Worm (Caenorhabditis elegans) whole organism, young adult: ENCODE measurements around the gene clc-7.

Experiments
- B0035.1 ChIP-seq: sonication (generic microtip); optimal IDR thresholded peaks from 2 replicates; lab custom pipeline; 2016; ENCODE audit warnings: missing genetic modification characterization, mild to moderate bottlenecking, missing compliant biosample characterization, missing genotype, missing genetic modification reagents
- B0336.3 ChIP-seq: fragments of 200-800 bp; sonication (Bioruptor generic); IDR thresholded peaks from 2 replicates; pipeline ENCODE4 v1.3.6; 2022; ENCODE audit warnings: missing genetic modification characterization, missing compliant biosample characterization
- C17E4.6 ChIP-seq: fragments of 200-800 bp; sonication (Bioruptor generic); IDR thresholded peaks from 2 replicates; pipeline ENCODE4 v1.3.6; 2022; ENCODE audit warnings: missing genetic modification reagents, missing genetic modification characterization, missing compliant biosample characterization
- D2030.7 ChIP-seq: fragments of 200-800 bp; sonication (Bioruptor generic); IDR thresholded peaks from 2 replicates; pipeline ENCODE4 v1.3.6; 2022; ENCODE audit warnings: missing genetic modification reagents, missing genetic modification characterization, missing compliant biosample characterization
- F22D6.2 ChIP-seq: sonication (generic microtip); optimal IDR thresholded peaks from 2 replicates; lab custom pipeline; 2016; ENCODE audit warnings: mild to moderate bottlenecking, missing genetic modification characterization, missing compliant biosample characterization
- F23B12.7 ChIP-seq: sonication (generic microtip); optimal IDR thresholded peaks from 2 replicates; lab custom pipeline; 2017; ENCODE audit warnings: missing genetic modification characterization, mild to moderate bottlenecking, missing compliant biosample characterization, antibody characterized with exemption, moderate library complexity; ENCODE audit not compliant: insufficient read depth
- F33H1.4 ChIP-seq: fragments of 200-800 bp; sonication (Bioruptor generic); IDR thresholded peaks from 2 replicates; pipeline ENCODE4 v1.3.6; 2022; ENCODE audit warnings: missing genetic modification reagents, missing genetic modification characterization, missing compliant biosample characterization
- F37B4.10 ChIP-seq: fragments of 200-800 bp; sonication (Bioruptor generic); IDR thresholded peaks from 2 replicates; pipeline ENCODE4 v1.3.6; 2022; ENCODE audit warnings: missing genetic modification characterization, missing compliant biosample characterization
- F55B11.4 ChIP-seq: sonication (generic microtip); optimal IDR thresholded peaks from 2 replicates; lab custom pipeline; 2016; ENCODE audit warnings: missing compliant biosample characterization, missing genetic modification characterization, borderline replicate concordance; ENCODE audit not compliant: insufficient read depth
- F57C9.4 ChIP-seq: sonication (generic microtip); optimal IDR thresholded peaks from 2 replicates; lab custom pipeline; 2017; ENCODE audit warnings: mild to moderate bottlenecking, missing genetic modification characterization, missing compliant biosample characterization
- T26A5.8 ChIP-seq: sonication (generic microtip); optimal IDR thresholded peaks from 2 replicates; lab custom pipeline; 2016; ENCODE audit warnings: missing genetic modification characterization, missing compliant biosample characterization
- Y53G8AR.9 ChIP-seq: fragments of 200-800 bp; sonication (Bioruptor generic); conservative IDR thresholded peaks from 2 replicates; pipeline ENCODE4 v1.3.6; 2022; ENCODE audit warnings: missing genetic modification reagents, missing genetic modification characterization, missing compliant biosample characterization
- ZK185.1 ChIP-seq: sonication (generic microtip); optimal IDR thresholded peaks from 2 replicates; lab custom pipeline; 2016; ENCODE audit warnings: mild to moderate bottlenecking, missing genetic modification characterization, missing compliant biosample characterization; ENCODE audit not compliant: poor library complexity, severe bottlenecking
- aptf-3 ChIP-seq: fragments of 200-800 bp; sonication (Bioruptor generic); IDR thresholded peaks from 2 replicates; pipeline ENCODE4 v1.3.6; 2022; ENCODE audit warnings: missing genetic modification characterization, missing compliant biosample characterization
- attf-3 ChIP-seq: fragments of 200-800 bp; sonication (Bioruptor generic); conservative IDR thresholded peaks from 2 replicates; pipeline ENCODE4 v1.3.6; 2022; ENCODE audit warnings: missing genetic modification reagents, missing genetic modification characterization, missing compliant biosample characterization
- attf-5 ChIP-seq: fragments of 200-800 bp; sonication (Bioruptor generic); optimal IDR thresholded peaks from 2 replicates; lab custom pipeline; 2018; ENCODE audit warnings: mild to moderate bottlenecking, missing genetic modification characterization, missing compliant biosample characterization
- bed-1 ChIP-seq: fragments of 200-800 bp; sonication (Bioruptor generic); IDR thresholded peaks from 2 replicates; pipeline ENCODE4 v1.3.6; 2022; ENCODE audit warnings: missing genetic modification reagents, missing genetic modification characterization, missing compliant biosample characterization
- bed-2 ChIP-seq: fragments of 200-800 bp; sonication (Bioruptor generic); IDR thresholded peaks from 2 replicates; pipeline ENCODE4 v1.3.6; 2022; ENCODE audit warnings: missing genetic modification reagents, missing genetic modification characterization, missing compliant biosample characterization
- ccch-3 ChIP-seq: fragments of 200-800 bp; sonication (Bioruptor generic); optimal IDR thresholded peaks from 2 replicates; lab custom pipeline; 2018; ENCODE audit warnings: mild to moderate bottlenecking, missing genetic modification characterization, missing compliant biosample characterization
- ceh-100 ChIP-seq: fragments of 200-800 bp; sonication (Bioruptor generic); IDR thresholded peaks from 2 replicates; pipeline ENCODE4 v1.3.6; 2022; ENCODE audit warnings: missing genetic modification reagents, missing genetic modification characterization, missing compliant biosample characterization
- ceh-27 ChIP-seq: fragments of 200-800 bp; sonication (Bioruptor generic); optimal IDR thresholded peaks from 2 replicates; lab custom pipeline; 2018; ENCODE audit warnings: mild to moderate bottlenecking, missing genetic modification characterization, moderate library complexity, missing compliant biosample characterization
- ceh-58 ChIP-seq: fragments of 200-800 bp; sonication (Bioruptor generic); IDR thresholded peaks from 2 replicates; pipeline ENCODE4 v1.3.6; 2022; ENCODE audit warnings: missing genetic modification characterization, missing compliant biosample characterization
- ceh-79 ChIP-seq: sonication (generic microtip); optimal IDR thresholded peaks from 2 replicates; lab custom pipeline; 2017; ENCODE audit warnings: mild to moderate bottlenecking, missing genetic modification characterization, missing compliant biosample characterization
- efl-1 ChIP-seq: fragments of 150-350 bp; optimal IDR thresholded peaks from 2 replicates; lab custom pipeline; 2014; ENCODE audit warnings: missing biosample characterization, missing genetic modification reagents, missing genetic modification characterization
- egl-18 ChIP-seq: fragments of 200-800 bp; sonication (Bioruptor generic); IDR thresholded peaks from 2 replicates; pipeline ENCODE4 v1.3.6; 2022; ENCODE audit warnings: missing genetic modification reagents, missing genetic modification characterization, missing compliant biosample characterization
- ekl-4 ChIP-seq: fragments of 200-800 bp; sonication (Bioruptor generic); IDR thresholded peaks from 2 replicates; pipeline ENCODE4 v1.3.6; 2022; ENCODE audit warnings: missing genetic modification reagents, missing genetic modification characterization, missing compliant biosample characterization
- ets-4 ChIP-seq: fragments of 200-800 bp; sonication (Bioruptor generic); optimal IDR thresholded peaks from 2 replicates; lab custom pipeline; 2018; ENCODE audit warnings: mild to moderate bottlenecking, missing genetic modification characterization, missing compliant biosample characterization
- hlh-12 ChIP-seq: sonication (generic microtip); optimal IDR thresholded peaks from 2 replicates; lab custom pipeline; 2016; ENCODE audit warnings: missing genetic modification characterization, missing compliant biosample characterization
- lin-40 ChIP-seq: sonication (generic microtip); optimal IDR thresholded peaks from 2 replicates; lab custom pipeline; 2016; ENCODE audit warnings: missing genetic modification characterization, mild to moderate bottlenecking, missing compliant biosample characterization, missing genotype, missing genetic modification reagents
- lsy-27 ChIP-seq: sonication (generic microtip); optimal IDR thresholded peaks from 2 replicates; lab custom pipeline; 2017; ENCODE audit warnings: missing genetic modification characterization, mild to moderate bottlenecking, missing compliant biosample characterization, antibody characterized with exemption, missing genotype, borderline replicate concordance; ENCODE audit not compliant: insufficient read depth
- madf-3 ChIP-seq: fragments of 200-800 bp; sonication (Bioruptor generic); IDR thresholded peaks from 2 replicates; pipeline ENCODE4 v1.3.6; 2022; ENCODE audit warnings: missing genetic modification reagents, missing genetic modification characterization, missing compliant biosample characterization
- mxl-1 ChIP-seq: sonication (generic microtip); optimal IDR thresholded peaks from 2 replicates; lab custom pipeline; 2016; ENCODE audit warnings: missing genetic modification characterization, missing compliant biosample characterization
- nfya-1 ChIP-seq: sonication (generic microtip); optimal IDR thresholded peaks from 2 replicates; lab custom pipeline; 2017; ENCODE audit warnings: antibody characterized with exemption, missing compliant biosample characterization, missing genetic modification characterization, borderline replicate concordance; ENCODE audit not compliant: insufficient read depth
- nhr-120 ChIP-seq: fragments of 200-800 bp; sonication (Bioruptor generic); IDR thresholded peaks from 2 replicates; pipeline ENCODE4 v1.3.6; 2022; ENCODE audit warnings: missing genetic modification characterization, missing compliant biosample characterization
- pbrm-1 ChIP-seq: fragments of 200-800 bp; sonication (Bioruptor generic); IDR thresholded peaks from 2 replicates; pipeline ENCODE4 v1.3.6; 2022; ENCODE audit warnings: missing genetic modification reagents, missing genetic modification characterization, missing compliant biosample characterization
- rcor-1 ChIP-seq: fragments of 200-800 bp; sonication (Bioruptor generic); IDR thresholded peaks from 2 replicates; pipeline ENCODE4 v1.3.6; 2022; ENCODE audit warnings: missing genetic modification reagents, missing genetic modification characterization, missing compliant biosample characterization
- repo-1 ChIP-seq: sonication (generic microtip); optimal IDR thresholded peaks from 2 replicates; lab custom pipeline; 2017; ENCODE audit warnings: mild to moderate bottlenecking, missing genetic modification characterization, missing compliant biosample characterization
- rpc-1 ChIP-seq, 2 experiments: fragments of 150-350 bp in 1 of 2; sonication (generic microtip) in 1 of 2; optimal IDR thresholded peaks; 2 replicates each; lab custom pipeline; 2014 to 2018; ENCODE audit warnings: missing biosample characterization in 1 of 2, missing genetic modification characterization in 1 of 2, missing genetic modification reagents in 1 of 2, missing genotype in 1 of 2
- sdz-38 ChIP-seq: sonication (generic microtip); optimal IDR thresholded peaks from 2 replicates; lab custom pipeline; 2016; ENCODE audit warnings: missing genotype, missing genetic modification characterization, missing compliant biosample characterization
- sptf-2 ChIP-seq: fragments of 200-800 bp; sonication (Bioruptor generic); optimal IDR thresholded peaks from 2 replicates; lab custom pipeline; 2018; ENCODE audit warnings: mild to moderate bottlenecking, missing genetic modification characterization, missing compliant biosample characterization
- unc-130 ChIP-seq: sonication (generic microtip); optimal IDR thresholded peaks from 2 replicates; lab custom pipeline; 2016; ENCODE audit warnings: missing genetic modification reagents, missing genetic modification characterization, missing compliant biosample characterization
- unc-62 ChIP-seq: fragments of 150-350 bp; optimal IDR thresholded peaks from 2 replicates; lab custom pipeline; 2014; ENCODE audit warnings: missing biosample characterization, missing genetic modification reagents, missing genetic modification characterization
- zfh-2 ChIP-seq: fragments of 200-800 bp; sonication (Bioruptor generic); conservative IDR thresholded peaks from 2 replicates; pipeline ENCODE4 v1.3.6; 2022; ENCODE audit warnings: missing genetic modification reagents, missing genetic modification characterization, missing compliant biosample characterization
- zim-3 ChIP-seq: sonication (generic microtip); optimal IDR thresholded peaks from 2 replicates; lab custom pipeline; 2017; ENCODE audit warnings: mild to moderate bottlenecking, missing genetic modification characterization, moderate library complexity, missing compliant biosample characterization
- ztf-18 ChIP-seq: sonication (generic microtip); optimal IDR thresholded peaks from 2 replicates; lab custom pipeline; 2016; ENCODE audit warnings: missing genotype, mild to moderate bottlenecking, missing genetic modification characterization, missing compliant biosample characterization
- ztf-22 ChIP-seq: fragments of 200-800 bp; sonication (Bioruptor generic); optimal IDR thresholded peaks from 2 replicates; lab custom pipeline; 2018; ENCODE audit warnings: mild to moderate bottlenecking, missing genetic modification characterization, moderate library complexity, missing compliant biosample characterization
- ztf-28 ChIP-seq: fragments of 200-800 bp; sonication (Bioruptor generic); IDR thresholded peaks from 2 replicates; pipeline ENCODE4 v1.3.6; 2022; ENCODE audit warnings: missing genetic modification reagents, missing genetic modification characterization, missing compliant biosample characterization
- ztf-6 ChIP-seq: fragments of 200-800 bp; sonication (Bioruptor generic); IDR thresholded peaks from 2 replicates; pipeline ENCODE4 v1.3.6; 2022; ENCODE audit warnings: missing genetic modification reagents, missing genetic modification characterization, missing compliant biosample characterization

clc-7 gene

DNA sequence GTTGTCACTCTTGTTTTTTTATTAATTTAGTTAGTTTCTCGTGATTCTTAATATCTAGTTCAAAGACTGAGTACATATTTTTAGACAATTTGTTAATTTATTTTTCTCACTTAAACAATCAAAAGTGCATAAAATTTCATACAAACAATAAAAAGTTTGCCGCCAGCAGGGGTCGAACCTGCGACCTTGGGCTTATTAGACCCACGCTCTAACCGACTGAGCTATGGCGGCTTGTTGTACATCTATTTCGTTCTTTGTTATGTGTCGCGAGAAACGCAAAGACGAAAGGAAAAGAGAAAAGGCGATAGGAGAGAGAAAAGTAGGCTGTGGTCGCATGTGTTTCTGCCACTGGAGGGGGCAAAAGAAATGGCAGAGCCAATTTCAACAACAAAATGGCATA is 17.6 kb downstream of the clc-7 start (continued):
- TF ChIP-seq zim-3 (tag; lab: Kevin White, UChicago) (peak; percentile 85), ztf-22 (GFP tag; lab: Kevin White, UChicago) (peak; percentile 66), F33H1.4 (GFP tag; lab: Robert Waterston, UW) (no peak), ceh-58 (peak; percentile 84; the same call in 1 of the 2 replicates), madf-3 (GFP tag; lab: Robert Waterston, UW) (peak; percentile 84), B0336.3 (GFP tag; lab: Robert Waterston, UW) (peak; percentile 71; the same call in 1 of the 2 replicates), sdz-38 (tag; lab: Kevin White, UChicago) (no peak), ccch-3 (GFP tag; lab: Kevin White, UChicago) (no peak), bed-1 (GFP tag; lab: Robert Waterston, UW) (no peak), ztf-28 (GFP tag; lab: Robert Waterston, UW) (peak; percentile 74; the same call in 1 of the 2 replicates), nfya-1 (tag; lab: Kevin White, UChicago) (no peak), unc-62 (GFP tag; lab: Kevin White, UChicago) (no peak), hlh-12 (tag; lab: Kevin White, UChicago) (no peak), repo-1 (tag; lab: Kevin White, UChicago) (peak; percentile 91), ceh-79 (tag; lab: Kevin White, UChicago) (peak; percentile 66), D2030.7 (GFP tag; lab: Robert Waterston, UW) (peak; percentile 62; the same call in 1 of the 2 replicates), aptf-3 (peak; percentile 86; the same call in 1 of the 2 replicates), B0035.1 (tag; lab: Kevin White, UChicago) (peak; percentile 75), egl-18 (GFP tag; lab: Robert Waterston, UW) (no peak), Y53G8AR.9 (GFP tag; lab: Robert Waterston, UW) (no peak), F37B4.10 (GFP tag; lab: Robert Waterston, UW) (no peak), T26A5.8 (tag; lab: Kevin White, UChicago) (no peak), attf-5 (peak; percentile 72), ets-4 (GFP tag; lab: Kevin White, UChicago) (peak; percentile 74), lin-40 (tag; lab: Kevin White, UChicago) (peak; percentile 90), pbrm-1 (GFP tag; lab: Robert Waterston, UW) (peak; percentile 92), F57C9.4 (tag; lab: Kevin White, UChicago) (peak; percentile 56), unc-130 (peak; percentile 75), F55B11.4 (tag; lab: Kevin White, UChicago) (no peak), ekl-4 (GFP tag; lab: Robert Waterston, UW) (peak; percentile 69), F23B12.7 (peak; percentile 34), C17E4.6 (GFP tag; lab: Robert Waterston, UW) (peak; percentile 56; the same call in 1 of the 2 replicates), rpc-1 (optimal IDR thresholded peaks at IDR 0.05; lab: Kevin White, UChicago) (peak; percentile 98), rpc-1 (tag; optimal IDR thresholded peaks at IDR 0.05; lab: Kevin White, UChicago) (peak; percentile 94), ztf-6 (GFP tag; lab: Robert Waterston, UW) (peak; percentile 23; the same call in 1 of the 2 replicates), nhr-120 (GFP tag; lab: Robert Waterston, UW) (0 out of 2 replicates have a peak, but pooled peaks have one; percentile 66), efl-1 (GFP tag; lab: Kevin White, UChicago) (no peak), ztf-18 (peak; percentile 76), F22D6.2 (peak; percentile 69), rcor-1 (peak; percentile 83), zfh-2 (GFP tag; lab: Robert Waterston, UW) (0 out of 2 replicates have a peak, but pooled peaks have one; percentile 34), ceh-100 (no peak), bed-2 (GFP tag; lab: Robert Waterston, UW) (peak; percentile 74; the same call in 1 of the 2 replicates), lsy-27 (peak; percentile 76), mxl-1 (tag; lab: Kevin White, UChicago) (peak; percentile 60), ceh-27 (peak; percentile 75), attf-3 (GFP tag; lab: Robert Waterston, UW) (peak; percentile 50; the same call in 1 of the 2 replicates), ZK185.1 (tag; lab: Kevin White, UChicago) (peak; percentile 70), sptf-2 (GFP tag; lab: Kevin White, UChicago) (peak; percentile 54)
